Worm (Caenorhabditis elegans) whole organism, young adult: ENCODE data around the gene srv-24.
"Not testable (repeated sequence)": the region's sequence is repeated elsewhere in the genome, so short reads cannot be mapped to it uniquely, and the experiment has no call there.

Experiments used
- C17E4.6 ChIP-seq: fragments of 200-800 bp; sonication (Bioruptor generic); IDR thresholded peaks from 2 replicates; pipeline ENCODE4 v1.3.6; 2022; ENCODE audit warnings: missing genetic modification reagents, missing genetic modification characterization, missing compliant biosample characterization
- F33H1.4 ChIP-seq: fragments of 200-800 bp; sonication (Bioruptor generic); IDR thresholded peaks from 2 replicates; pipeline ENCODE4 v1.3.6; 2022; ENCODE audit warnings: missing genetic modification reagents, missing genetic modification characterization, missing compliant biosample characterization
- F37B4.10 ChIP-seq: fragments of 200-800 bp; sonication (Bioruptor generic); IDR thresholded peaks from 2 replicates; pipeline ENCODE4 v1.3.6; 2022; ENCODE audit warnings: missing genetic modification characterization, missing compliant biosample characterization
- F49E8.2 ChIP-seq: sonication (generic microtip); optimal IDR thresholded peaks from 3 replicates; lab custom pipeline; 2017; ENCODE audit warnings: missing genetic modification characterization, mild to moderate bottlenecking, missing compliant biosample characterization, antibody characterized with exemption, moderate library complexity; ENCODE audit not compliant: insufficient read depth
- T07F8.4 ChIP-seq: sonication (generic microtip); optimal IDR thresholded peaks from 2 replicates; lab custom pipeline; 2016; ENCODE audit warnings: mild to moderate bottlenecking, missing genetic modification characterization, moderate library complexity, missing compliant biosample characterization
- Y79H2A.3 ChIP-seq: fragments of 200-800 bp; sonication (Bioruptor generic); conservative IDR thresholded peaks from 2 replicates; pipeline ENCODE4 v1.3.6; 2022; ENCODE audit warnings: missing genetic modification reagents, missing genetic modification characterization, missing compliant biosample characterization
- aptf-2 ChIP-seq: fragments of 200-800 bp; sonication (Bioruptor generic); conservative IDR thresholded peaks from 2 replicates; pipeline ENCODE4 v1.3.6; 2022; ENCODE audit warnings: missing genetic modification reagents, missing genetic modification characterization, missing compliant biosample characterization
- aptf-3 ChIP-seq: fragments of 200-800 bp; sonication (Bioruptor generic); IDR thresholded peaks from 2 replicates; pipeline ENCODE4 v1.3.6; 2022; ENCODE audit warnings: missing genetic modification characterization, missing compliant biosample characterization
- atf-7 ChIP-seq: sonication (generic microtip); optimal IDR thresholded peaks from 2 replicates; lab custom pipeline; 2017; ENCODE audit warnings: mild to moderate bottlenecking, missing genetic modification characterization, missing compliant biosample characterization
- bed-1 ChIP-seq: fragments of 200-800 bp; sonication (Bioruptor generic); IDR thresholded peaks from 2 replicates; pipeline ENCODE4 v1.3.6; 2022; ENCODE audit warnings: missing genetic modification reagents, missing genetic modification characterization, missing compliant biosample characterization
- bed-2 ChIP-seq: fragments of 200-800 bp; sonication (Bioruptor generic); IDR thresholded peaks from 2 replicates; pipeline ENCODE4 v1.3.6; 2022; ENCODE audit warnings: missing genetic modification reagents, missing genetic modification characterization, missing compliant biosample characterization
- cebp-2 ChIP-seq: fragments of 200-800 bp; sonication (Bioruptor generic); IDR thresholded peaks from 2 replicates; pipeline ENCODE4 v1.3.6; 2022; ENCODE audit warnings: missing genetic modification characterization, missing compliant biosample characterization
- ceh-40 ChIP-seq: fragments of 200-800 bp; sonication (Bioruptor generic); IDR thresholded peaks from 2 replicates; pipeline ENCODE4 v1.3.6; 2022; ENCODE audit warnings: missing genetic modification characterization, missing compliant biosample characterization
- ceh-58 ChIP-seq: fragments of 200-800 bp; sonication (Bioruptor generic); IDR thresholded peaks from 2 replicates; pipeline ENCODE4 v1.3.6; 2022; ENCODE audit warnings: missing genetic modification characterization, missing compliant biosample characterization
- ceh-91 ChIP-seq: fragments of 200-800 bp; sonication (Bioruptor generic); IDR thresholded peaks from 2 replicates; pipeline ENCODE4 v1.3.6; 2022; ENCODE audit warnings: missing genetic modification reagents, missing genetic modification characterization, missing compliant biosample characterization
- chd-7 ChIP-seq: sonication (generic microtip); optimal IDR thresholded peaks from 2 replicates; lab custom pipeline; 2016; ENCODE audit warnings: mild to moderate bottlenecking, missing genetic modification characterization, moderate library complexity, missing compliant biosample characterization
- die-1 ChIP-seq: sonication (generic microtip); optimal IDR thresholded peaks from 2 replicates; lab custom pipeline; 2016; ENCODE audit warnings: missing genotype, mild to moderate bottlenecking, missing genetic modification characterization, missing compliant biosample characterization
- dox-1 ChIP-seq: fragments of 200-800 bp; sonication (Bioruptor generic); IDR thresholded peaks from 2 replicates; pipeline ENCODE4 v1.3.6; 2022; ENCODE audit warnings: missing genetic modification reagents, missing genetic modification characterization, missing compliant biosample characterization
- fkh-3 ChIP-seq: sonication (generic microtip); optimal IDR thresholded peaks from 2 replicates; lab custom pipeline; 2016; ENCODE audit warnings: mild to moderate bottlenecking, missing genetic modification characterization, missing compliant biosample characterization
- hlh-12 ChIP-seq: sonication (generic microtip); optimal IDR thresholded peaks from 2 replicates; lab custom pipeline; 2016; ENCODE audit warnings: missing genetic modification characterization, missing compliant biosample characterization
- lag-1 ChIP-seq: fragments of 200-800 bp; sonication (Bioruptor generic); IDR thresholded peaks from 2 replicates; pipeline ENCODE4 v1.3.6; 2022; ENCODE audit warnings: missing genetic modification reagents, missing genetic modification characterization, missing compliant biosample characterization
- lin-26 ChIP-seq: fragments of 200-800 bp; sonication (Bioruptor generic); IDR thresholded peaks from 2 replicates; pipeline ENCODE4 v1.3.6; 2022; ENCODE audit warnings: missing genetic modification reagents, missing genetic modification characterization, missing compliant biosample characterization
- lin-54 ChIP-seq: fragments of 200-800 bp; sonication (Bioruptor generic); optimal IDR thresholded peaks from 2 replicates; lab custom pipeline; 2018; ENCODE audit warnings: mild to moderate bottlenecking, missing genetic modification characterization, missing compliant biosample characterization
- lsl-1 ChIP-seq: fragments of 200-800 bp; sonication (Bioruptor generic); optimal IDR thresholded peaks from 2 replicates; lab custom pipeline; 2018; ENCODE audit warnings: mild to moderate bottlenecking, missing genetic modification characterization, moderate library complexity, missing compliant biosample characterization
- lsy-27 ChIP-seq: sonication (generic microtip); optimal IDR thresholded peaks from 2 replicates; lab custom pipeline; 2017; ENCODE audit warnings: missing genetic modification characterization, mild to moderate bottlenecking, missing compliant biosample characterization, antibody characterized with exemption, missing genotype, borderline replicate concordance; ENCODE audit not compliant: insufficient read depth
- madf-3 ChIP-seq: fragments of 200-800 bp; sonication (Bioruptor generic); IDR thresholded peaks from 2 replicates; pipeline ENCODE4 v1.3.6; 2022; ENCODE audit warnings: missing genetic modification reagents, missing genetic modification characterization, missing compliant biosample characterization
- mcd-1 ChIP-seq: fragments of 200-800 bp; sonication (Bioruptor generic); IDR thresholded peaks from 2 replicates; pipeline ENCODE4 v1.3.6; 2022; ENCODE audit warnings: missing genetic modification reagents, missing genetic modification characterization, missing compliant biosample characterization
- nhr-27 ChIP-seq: fragments of 200-800 bp; sonication (Bioruptor generic); optimal IDR thresholded peaks from 2 replicates; lab custom pipeline; 2018; ENCODE audit warnings: mild to moderate bottlenecking, missing genetic modification characterization, moderate library complexity, missing compliant biosample characterization
- snpc-1.3 ChIP-seq: sonication (generic microtip); optimal IDR thresholded peaks from 2 replicates; lab custom pipeline; 2017; ENCODE audit warnings: missing genetic modification characterization, mild to moderate bottlenecking, missing compliant biosample characterization, antibody characterized with exemption, moderate library complexity, missing genotype, missing genetic modification reagents; ENCODE audit not compliant: insufficient read depth
- sptf-2 ChIP-seq: fragments of 200-800 bp; sonication (Bioruptor generic); optimal IDR thresholded peaks from 2 replicates; lab custom pipeline; 2018; ENCODE audit warnings: mild to moderate bottlenecking, missing genetic modification characterization, missing compliant biosample characterization
- unc-62 ChIP-seq: fragments of 150-350 bp; optimal IDR thresholded peaks from 2 replicates; lab custom pipeline; 2014; ENCODE audit warnings: missing biosample characterization, missing genetic modification reagents, missing genetic modification characterization
- zim-3 ChIP-seq: sonication (generic microtip); optimal IDR thresholded peaks from 2 replicates; lab custom pipeline; 2017; ENCODE audit warnings: mild to moderate bottlenecking, missing genetic modification characterization, moderate library complexity, missing compliant biosample characterization
- ztf-18 ChIP-seq: sonication (generic microtip); optimal IDR thresholded peaks from 2 replicates; lab custom pipeline; 2016; ENCODE audit warnings: missing genotype, mild to moderate bottlenecking, missing genetic modification characterization, missing compliant biosample characterization
- ztf-28 ChIP-seq: fragments of 200-800 bp; sonication (Bioruptor generic); IDR thresholded peaks from 2 replicates; pipeline ENCODE4 v1.3.6; 2022; ENCODE audit warnings: missing genetic modification reagents, missing genetic modification characterization, missing compliant biosample characterization

srv-24 gene

DNA sequence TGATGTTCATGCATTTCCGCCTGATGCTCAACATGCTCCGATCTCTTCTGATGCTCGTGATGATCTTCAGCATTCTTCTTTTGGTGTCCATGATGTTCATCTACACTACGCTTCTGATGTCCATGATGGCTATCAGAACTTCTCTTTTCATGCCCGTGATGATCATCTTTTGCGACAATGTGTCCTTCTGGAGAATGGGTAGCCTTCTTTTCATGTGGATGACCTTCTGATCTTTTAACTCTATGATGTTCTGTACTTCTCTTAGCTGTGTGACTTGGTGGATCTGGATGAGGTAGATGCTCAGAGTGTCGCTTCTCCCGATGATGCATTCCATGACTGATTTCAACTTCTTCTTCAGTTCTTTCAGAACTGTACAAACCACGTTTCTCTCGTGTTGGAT, 31.7 kb downstream of the srv-24 start:
- TF ChIP-seq ceh-91 (no peak), madf-3 (GFP tag; lab: Robert Waterston, UW) (0 out of 2 replicates have a peak, but pooled peaks have one; percentile 52)
- TF ChIP-seq, all 124 proteins: peak for 1

DNA sequence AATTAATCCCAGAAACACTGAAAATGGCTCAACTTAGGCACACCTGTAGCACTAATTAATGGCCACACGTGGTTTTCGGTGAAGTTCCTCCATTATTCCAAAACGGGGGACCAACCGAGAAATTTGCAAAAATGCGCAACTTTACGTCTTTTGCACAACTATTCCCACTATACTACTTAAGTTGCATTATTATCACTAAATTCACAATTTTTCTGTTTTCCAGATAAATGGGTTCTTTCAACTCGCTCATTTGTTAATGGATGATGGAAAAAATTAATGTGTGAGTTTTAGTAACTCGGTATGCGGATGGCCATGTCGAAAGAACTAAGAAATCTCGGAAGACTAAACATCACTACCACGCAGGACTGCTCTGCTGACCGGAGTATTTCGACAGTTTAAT, 36.0 kb downstream of the srv-24 start, which contains the start of gene T13A10.64:
Gene T13A10.64 (plus strand): TSS at position 301 of the 400 bp plus-strand sequence.
- TF ChIP-seq nhr-27 = no peak
- no peak for TF ChIP-seq F33H1.4
- TF ChIP-seq ceh-58 (GFP tag; lab: Robert Waterston, UW) = no peak
- TF ChIP-seq lin-26 (GFP tag; lab: Robert Waterston, UW) = no peak
- no peak for TF ChIP-seq atf-7 (tag; lab: Kevin White, UChicago)
- TF ChIP-seq unc-62 = no peak
- TF ChIP-seq lin-54 (GFP tag; lab: Kevin White, UChicago) = no peak
- TF ChIP-seq T07F8.4 = no peak
- no peak for TF ChIP-seq fkh-3
- TF ChIP-seq sptf-2 (GFP tag; lab: Kevin White, UChicago) = no peak
- no peak for TF ChIP-seq ztf-28 (GFP tag; lab: Robert Waterston, UW)
- no peak for TF ChIP-seq aptf-3
- no peak for TF ChIP-seq die-1 (tag; lab: Kevin White, UChicago)
- TF ChIP-seq bed-1 (GFP tag; lab: Robert Waterston, UW) = no peak
- no peak for TF ChIP-seq Y79H2A.3 (GFP tag; lab: Robert Waterston, UW)
- no peak for TF ChIP-seq hlh-12 (tag; lab: Kevin White, UChicago)
- TF ChIP-seq, all 124 proteins: peak for 0

- TF ChIP-seq dox-1, cebp-2, mcd-1 (GFP tag; lab: Robert Waterston, UW): not testable (repeated sequence)
These were observed 37.6 kb downstream of the srv-24 start, which contains the start of gene T13A10.2 for ce11 chrIV:6253000-6253399. Gene T13A10.2 (plus strand): TSS chrIV:6253300.

DNA sequence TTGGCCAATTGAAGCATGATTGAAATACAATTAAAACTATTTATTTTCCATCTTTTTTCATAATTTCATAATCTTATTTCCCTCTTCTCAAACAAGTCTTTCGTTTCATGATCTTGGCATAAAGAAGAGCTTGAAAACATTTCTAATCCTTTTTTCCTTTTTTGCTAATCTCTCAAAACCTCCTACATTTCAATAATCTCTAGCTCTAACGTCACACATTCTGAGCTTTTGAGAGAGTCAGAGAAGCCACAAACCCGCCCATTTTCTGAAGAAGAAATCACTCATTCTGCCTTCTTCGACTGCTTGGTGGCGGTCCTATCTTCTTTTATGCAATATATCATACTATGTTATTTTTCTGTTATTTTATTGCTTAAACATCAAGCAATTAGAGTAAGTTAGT, 41.0 kb downstream of the srv-24 start, which contains the start of gene F58F9.1:
Gene F58F9.1 (plus strand): TSS at position 251 of the 400 bp plus-strand sequence.
- TF ChIP-seq dox-1 (GFP tag; lab: Robert Waterston, UW) (no peak), aptf-2 (GFP tag; lab: Robert Waterston, UW) (no peak), ceh-40 (GFP tag; lab: Robert Waterston, UW) (no peak), Y79H2A.3 (GFP tag; lab: Robert Waterston, UW) (no peak), C17E4.6 (GFP tag; lab: Robert Waterston, UW) (no peak), ztf-18 (no peak), F49E8.2 (tag; lab: Kevin White, UChicago) (no peak), snpc-1.3 (tag; lab: Kevin White, UChicago) (no peak), lsl-1 (GFP tag; lab: Kevin White, UChicago) (no peak), chd-7 (tag; lab: Kevin White, UChicago) (no peak), lsy-27 (tag; lab: Kevin White, UChicago) (no peak), zim-3 (tag; lab: Kevin White, UChicago) (no peak), bed-2 (GFP tag; lab: Robert Waterston, UW) (no peak), lag-1 (GFP tag; lab: Robert Waterston, UW) (no peak), F37B4.10 (GFP tag; lab: Robert Waterston, UW) (no peak), atf-7 (tag; lab: Kevin White, UChicago) (no peak)
- TF ChIP-seq, all 124 proteins: peak for 0
